Worm (Caenorhabditis elegans) whole organism, L4 larva: Measurements from ENCODE around the gene ZK813.4.

Experiments used
- D1046.2 ChIP-seq: fragments of 200-800 bp; sonication (Bioruptor generic); IDR thresholded peaks from 2 replicates; pipeline ENCODE4 v1.3.6; 2022; ENCODE audit warnings: missing genetic modification characterization, missing compliant biosample characterization
- F10B5.3 ChIP-seq: sonication (generic microtip); optimal IDR thresholded peaks from 2 replicates; lab custom pipeline; 2016; ENCODE audit warnings: mild to moderate bottlenecking, missing genetic modification characterization, missing compliant biosample characterization
- F26F4.8 ChIP-seq: fragments of 200-800 bp; sonication (Bioruptor generic); conservative IDR thresholded peaks from 2 replicates; pipeline ENCODE4 v1.3.6; 2022; ENCODE audit warnings: missing genetic modification characterization, missing compliant biosample characterization
- Y48G9A.11 ChIP-seq: fragments of 200-800 bp; sonication (Bioruptor generic); IDR thresholded peaks from 2 replicates; pipeline ENCODE4 v1.3.6; 2022; ENCODE audit warnings: missing genetic modification reagents, missing genetic modification characterization, missing compliant biosample characterization
- Y75B8A.6 ChIP-seq: fragments of 200-800 bp; sonication (Bioruptor generic); IDR thresholded peaks from 2 replicates; pipeline ENCODE4 v1.3.6; 2022; ENCODE audit warnings: missing genetic modification reagents, missing genetic modification characterization, missing compliant biosample characterization
- ZK337.2 ChIP-seq: fragments of 200-800 bp; sonication (Bioruptor generic); IDR thresholded peaks from 2 replicates; pipeline ENCODE4 v1.3.6; 2022; ENCODE audit warnings: missing genetic modification reagents, missing genetic modification characterization, missing compliant biosample characterization
- aha-1 ChIP-seq: fragments of 150-350 bp; peaks from one replicate; lab custom pipeline; 2014; ENCODE audit warnings: missing biosample characterization, missing genetic modification characterization
- ama-1 ChIP-seq: fragments of 150-350 bp; optimal IDR thresholded peaks from 2 replicates; lab custom pipeline; 2014; ENCODE audit warnings: inconsistent platforms, mixed read lengths
- arid-1 ChIP-seq: fragments of 200-800 bp; sonication (Bioruptor generic); conservative IDR thresholded peaks from 2 replicates; pipeline ENCODE4 v1.3.6; 2022; ENCODE audit warnings: missing genetic modification reagents, missing genetic modification characterization, missing compliant biosample characterization
- ceh-20 ChIP-seq: fragments of 200-800 bp; sonication (Bioruptor generic); IDR thresholded peaks from 2 replicates; pipeline ENCODE4 v1.3.6; 2022; ENCODE audit warnings: missing genetic modification reagents, missing genetic modification characterization, missing compliant biosample characterization
- ceh-32 ChIP-seq: sonication (generic microtip); optimal IDR thresholded peaks from 2 replicates; lab custom pipeline; 2016; ENCODE audit warnings: mild to moderate bottlenecking, missing genetic modification characterization, missing compliant biosample characterization; ENCODE audit not compliant: poor library complexity
- daf-12 ChIP-seq: fragments of 150-350 bp; optimal IDR thresholded peaks from 2 replicates; lab custom pipeline; 2014; ENCODE audit warnings: missing biosample characterization, missing genetic modification reagents, missing genetic modification characterization
- daf-16 ChIP-seq, 3 experiments: sonication (generic microtip); optimal IDR thresholded peaks; 2 replicates each; lab custom pipeline; 2016 to 2017; ENCODE audit warnings: missing genetic modification characterization in 3 of 3, missing genetic modification reagents in 3 of 3, mild to moderate bottlenecking in 2 of 3, missing compliant biosample characterization in 2 of 3, missing biosample characterization in 1 of 3, moderate library complexity in 1 of 3
- fkh-10 ChIP-seq: fragments of 150-350 bp; optimal IDR thresholded peaks from 2 replicates; lab custom pipeline; 2014; ENCODE audit warnings: missing biosample characterization, missing genetic modification reagents, missing genetic modification characterization
- hlh-11 ChIP-seq: fragments of 200-800 bp; sonication (Bioruptor generic); optimal IDR thresholded peaks from 2 replicates; lab custom pipeline; 2018; ENCODE audit warnings: mild to moderate bottlenecking, missing genetic modification characterization, missing compliant biosample characterization
- lin-1 ChIP-seq: fragments of 200-800 bp; sonication (Bioruptor generic); IDR thresholded peaks from 2 replicates; pipeline ENCODE4 v1.3.6; 2022; ENCODE audit warnings: missing genetic modification reagents, missing genetic modification characterization, missing compliant biosample characterization
- lin-15B ChIP-seq: fragments of 150-350 bp; sonication (generic microtip); optimal IDR thresholded peaks from 3 replicates; lab custom pipeline; 2014; ENCODE audit warnings: missing biosample characterization, missing genetic modification characterization
- lin-39 ChIP-seq: fragments of 150-350 bp; optimal IDR thresholded peaks from 2 replicates; lab custom pipeline; 2014; ENCODE audit warnings: missing biosample characterization, missing genetic modification reagents, missing genetic modification characterization
- lir-3 ChIP-seq: sonication (generic microtip); optimal IDR thresholded peaks from 2 replicates; lab custom pipeline; 2016; ENCODE audit warnings: mild to moderate bottlenecking, missing genetic modification characterization, missing compliant biosample characterization
- lsy-2 ChIP-seq, 2 experiments: fragments of 150-350 bp in 1 of 2; sonication (generic microtip) in 1 of 2; optimal IDR thresholded peaks; 2 replicates each; lab custom pipeline; 2014 to 2017; ENCODE audit warnings: missing biosample characterization in 2 of 2, missing genetic modification characterization in 2 of 2
- mep-1 ChIP-seq: fragments of 150-350 bp; sonication (generic microtip); optimal IDR thresholded peaks from 3 replicates; lab custom pipeline; 2014; ENCODE audit warnings: missing biosample characterization, missing genetic modification characterization
- nhr-11 ChIP-seq: fragments of 150-350 bp; optimal IDR thresholded peaks from 2 replicates; lab custom pipeline; 2014; ENCODE audit warnings: missing biosample characterization, missing genetic modification characterization
- nhr-237 ChIP-seq: sonication (generic microtip); optimal IDR thresholded peaks from 2 replicates; lab custom pipeline; 2017; ENCODE audit warnings: missing biosample characterization, missing genetic modification characterization
- nhr-28 ChIP-seq: fragments of 150-350 bp; optimal IDR thresholded peaks from 2 replicates; lab custom pipeline; 2014; ENCODE audit warnings: missing biosample characterization, missing genetic modification characterization
- nhr-41 ChIP-seq: fragments of 200-800 bp; sonication (Bioruptor generic); IDR thresholded peaks from 2 replicates; pipeline ENCODE4 v1.3.6; 2022; ENCODE audit warnings: missing genetic modification reagents, missing genetic modification characterization, missing compliant biosample characterization
- nhr-6 ChIP-seq: fragments of 150-350 bp; optimal IDR thresholded peaks from 2 replicates; lab custom pipeline; 2014; ENCODE audit warnings: missing biosample characterization, missing genetic modification characterization
- nhr-76 ChIP-seq: fragments of 150-350 bp; optimal IDR thresholded peaks from 2 replicates; lab custom pipeline; 2014; ENCODE audit warnings: missing biosample characterization, missing genetic modification characterization
- pha-4 ChIP-seq, 2 experiments: fragments of 150-350 bp in 1 of 2; fragments of 200-800 bp in 1 of 2; sonication (Bioruptor generic) in 1 of 2; IDR thresholded peaks in 1 of 2; optimal IDR thresholded peaks in 1 of 2; 2 replicates each; pipeline versions ENCODE4 v1.3.6 to Lab custom; 2014 to 2022; ENCODE audit warnings: missing genetic modification characterization in 2 of 2, missing genetic modification reagents in 2 of 2, missing biosample characterization in 1 of 2, missing compliant biosample characterization in 1 of 2
- php-3 ChIP-seq: fragments of 200-800 bp; sonication (Bioruptor generic); IDR thresholded peaks from 2 replicates; pipeline ENCODE4 v1.3.6; 2022; ENCODE audit warnings: missing genetic modification reagents, missing genetic modification characterization, missing compliant biosample characterization
- pqm-1 ChIP-seq: sonication (generic microtip); optimal IDR thresholded peaks from 2 replicates; lab custom pipeline; 2017; ENCODE audit warnings: missing biosample characterization, missing genetic modification characterization
- rbr-2 ChIP-seq: sonication (generic microtip); optimal IDR thresholded peaks from 2 replicates; lab custom pipeline; 2016; ENCODE audit warnings: missing genotype, missing genetic modification characterization, missing compliant biosample characterization
- saeg-2 ChIP-seq: fragments of 200-800 bp; sonication (Bioruptor generic); IDR thresholded peaks from 2 replicates; pipeline ENCODE4 v1.3.6; 2022; ENCODE audit warnings: missing genetic modification reagents, missing genetic modification characterization, missing compliant biosample characterization
- sdz-12 ChIP-seq: fragments of 200-800 bp; sonication (Bioruptor generic); optimal IDR thresholded peaks from 2 replicates; lab custom pipeline; 2018; ENCODE audit warnings: mild to moderate bottlenecking, missing genetic modification characterization, missing compliant biosample characterization
- skn-1 ChIP-seq: fragments of 150-350 bp; optimal IDR thresholded peaks from 2 replicates; lab custom pipeline; 2014; ENCODE audit warnings: missing biosample characterization, missing genetic modification characterization
- spr-3 ChIP-seq: fragments of 200-800 bp; sonication (Bioruptor generic); optimal IDR thresholded peaks from 2 replicates; lab custom pipeline; 2018; ENCODE audit warnings: mild to moderate bottlenecking, missing genetic modification characterization, missing compliant biosample characterization
- tra-1 ChIP-seq: fragments of 200-800 bp; sonication (Bioruptor generic); IDR thresholded peaks from 2 replicates; pipeline ENCODE4 v1.3.6; 2022; ENCODE audit warnings: missing genetic modification reagents, missing genetic modification characterization, missing compliant biosample characterization
- unc-62 ChIP-seq, 3 experiments: fragments of 150-350 bp in 1 of 3; sonication (generic microtip); optimal IDR thresholded peaks in 2 of 3; peaks in 1 of 3; 1 replicate in 1 of 3; 2 replicates in 2 of 3; lab custom pipeline; 2014 to 2017; ENCODE audit warnings: missing biosample characterization in 3 of 3, missing genetic modification characterization in 3 of 3, missing genetic modification reagents in 3 of 3, missing genotype in 1 of 3
- zfp-3 ChIP-seq: fragments of 200-800 bp; sonication (Bioruptor generic); conservative IDR thresholded peaks from 2 replicates; pipeline ENCODE4 v1.3.6; 2022; ENCODE audit warnings: missing genetic modification reagents, missing genetic modification characterization, missing compliant biosample characterization
- zip-11 ChIP-seq: fragments of 200-800 bp; sonication (Bioruptor generic); IDR thresholded peaks from 2 replicates; pipeline ENCODE4 v1.3.6; 2022; ENCODE audit warnings: missing genetic modification characterization, missing compliant biosample characterization

Gene ZK813.4

DNA sequence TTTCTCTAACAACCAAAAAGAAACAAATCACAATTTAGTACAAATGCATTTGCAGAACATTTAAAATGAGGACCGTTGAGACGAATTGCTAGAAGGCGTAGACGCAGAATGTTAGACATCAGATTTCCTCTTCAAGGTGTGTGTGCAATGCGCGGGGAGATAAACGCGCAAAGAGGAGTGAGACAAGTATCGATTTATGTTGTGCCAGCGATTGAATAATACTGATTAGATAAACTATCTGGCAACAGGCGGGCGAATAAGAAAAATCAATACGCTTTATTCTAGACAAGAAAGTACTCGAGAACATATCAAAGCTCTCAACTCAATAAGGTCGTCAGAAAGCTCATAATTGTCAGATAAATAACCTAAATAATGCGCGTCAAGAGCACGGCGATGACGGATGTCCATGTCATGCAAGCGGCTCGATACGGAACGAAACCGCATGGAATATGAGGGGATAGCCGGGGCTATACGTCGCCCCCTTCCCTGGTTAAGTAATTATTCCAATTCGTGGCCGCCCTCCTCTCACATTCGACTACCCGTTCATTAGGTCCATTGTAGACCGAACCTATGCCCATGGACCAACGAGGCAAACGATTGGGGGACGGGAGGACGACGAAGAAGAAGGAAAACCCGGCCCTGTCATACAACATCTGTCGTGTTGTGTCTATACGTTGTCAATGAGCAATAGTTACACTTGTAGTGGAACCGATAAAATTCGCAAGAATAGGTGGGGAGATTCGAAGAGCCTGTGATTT is 37.3 kb upstream of the ZK813.4 start:
- TF ChIP-seq arid-1 (GFP tag; lab: Robert Waterston, UW) (no peak), Y48G9A.11 (GFP tag; lab: Robert Waterston, UW) (no peak), lin-39 (tag; lab: Kevin White, UChicago) (no peak), tra-1 (GFP tag; lab: Robert Waterston, UW) (no peak), F10B5.3 (tag; lab: Kevin White, UChicago) (no peak), F26F4.8 (GFP tag; lab: Robert Waterston, UW) (no peak), lir-3 (tag; lab: Kevin White, UChicago) (no peak), nhr-237 (tag; lab: Kevin White, UChicago) (no peak), pha-4 (GFP tag; IDR thresholded peaks at IDR 0.05; lab: Robert Waterston, UW) (no peak), pha-4 (tag; optimal IDR thresholded peaks at IDR 0.05; lab: Kevin White, UChicago) (no peak), daf-16 (GFP tag; optimal IDR thresholded peaks at IDR 0.05; lab: Kevin White, UChicago) (no peak), daf-16 (tag; optimal IDR thresholded peaks at IDR 0.05; lab: Kevin White, UChicago) (no peak), nhr-76 (tag; lab: Kevin White, UChicago) (no peak)

DNA sequence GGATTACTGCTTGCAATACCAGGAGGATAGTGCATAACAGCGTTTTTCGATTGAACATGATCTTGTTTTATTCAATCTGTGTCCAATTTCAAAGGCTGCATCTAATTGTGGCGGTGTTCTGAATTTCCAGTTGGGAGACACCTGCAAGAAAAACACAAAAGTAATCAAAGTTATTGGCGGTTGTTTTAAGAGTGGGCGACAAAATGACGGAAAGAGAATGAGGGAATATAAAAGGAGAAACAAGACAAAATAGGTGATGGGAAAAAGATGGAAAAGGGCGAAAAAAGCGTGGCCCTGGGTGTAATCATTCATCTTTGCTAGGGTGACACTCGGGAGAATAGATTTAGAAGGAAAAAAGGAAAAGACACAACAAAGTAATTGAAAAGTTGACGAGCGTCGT is 35.9 kb upstream of the ZK813.4 start, which contains the start of the genes ZK377.15 and sax-3:
TSS of gene ZK377.15 (minus strand) at position 101 of the 400 bp plus-strand sequence.
TSS of gene sax-3 (minus strand) at position 143 of the 400 bp plus-strand sequence.
- TF ChIP-seq aha-1 (tag; lab: Kevin White, UChicago) (no peak), zfp-3 (GFP tag; lab: Robert Waterston, UW) (no peak), skn-1 (tag; lab: Kevin White, UChicago) (no peak), mep-1 (no peak), sdz-12 (GFP tag; lab: Kevin White, UChicago) (no peak), pqm-1 (tag; lab: Kevin White, UChicago) (no peak), fkh-10 (GFP tag; lab: Kevin White, UChicago) (no peak), nhr-41 (GFP tag; lab: Robert Waterston, UW) (no peak)

DNA sequence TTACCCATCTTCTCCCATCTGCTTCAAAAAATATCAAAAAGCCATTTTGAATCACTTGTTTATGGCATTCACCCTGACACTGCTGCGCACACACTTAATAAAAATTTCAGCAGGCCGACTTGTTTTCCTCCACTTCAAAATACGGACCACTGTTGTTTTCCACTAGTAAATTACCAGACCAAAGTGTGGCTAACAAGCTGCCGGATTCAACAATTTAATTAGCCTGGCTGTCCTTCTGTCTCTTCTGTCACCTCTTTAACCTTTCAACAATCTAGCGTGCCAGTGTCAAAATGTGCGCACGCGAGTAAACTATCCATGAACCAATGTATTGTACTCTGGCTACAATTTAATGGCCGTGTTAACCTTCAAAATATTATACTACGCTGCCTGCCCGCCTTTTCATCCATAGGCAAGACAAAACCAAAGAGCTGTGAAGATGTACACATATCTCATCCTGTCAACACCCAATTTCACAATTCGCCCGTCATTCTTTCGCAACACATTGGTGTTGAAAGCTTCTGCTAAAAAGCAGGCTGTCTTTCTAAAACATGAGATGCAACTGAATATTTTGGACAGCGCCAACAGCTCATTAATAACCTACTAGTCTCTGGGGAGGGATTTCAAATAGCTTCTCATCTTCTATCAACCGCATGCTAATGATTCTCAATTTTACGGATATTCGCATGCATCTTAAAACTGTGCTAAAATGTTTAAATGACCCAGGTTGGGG is 34.6 kb upstream of the ZK813.4 start:
- TF ChIP-seq saeg-2 (0 out of 2 replicates have a peak, but pooled peaks have one; percentile 21), nhr-237 (tag; lab: Kevin White, UChicago) (no peak)

DNA sequence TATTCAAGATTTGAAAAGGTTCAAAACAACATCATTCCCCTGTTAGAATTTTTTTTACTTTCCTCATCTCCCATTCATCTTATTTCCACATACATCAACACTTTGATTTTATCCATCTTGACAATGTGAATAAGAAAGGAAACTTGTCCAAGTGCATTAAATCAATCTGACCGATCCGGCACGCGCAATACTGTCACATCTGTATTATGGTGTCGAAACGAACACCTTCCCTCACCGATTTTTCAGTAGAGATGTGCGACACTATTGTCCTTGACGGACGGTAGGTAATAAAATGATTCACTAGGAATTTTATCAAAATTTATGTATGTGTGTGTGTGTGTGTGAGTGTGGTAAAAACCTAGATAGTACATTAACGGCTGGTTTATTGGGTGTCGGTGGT is 34.0 kb upstream of the ZK813.4 start:
- TF ChIP-seq nhr-6 (tag; lab: Kevin White, UChicago), result no peak
- TF ChIP-seq unc-62 (GFP tag; optimal IDR thresholded peaks at IDR 0.05 in 1 of 2; lab: Kevin White, UChicago), result peak in 1 of 2 experiments; percentile 42
- TF ChIP-seq unc-62 (tag; optimal IDR thresholded peaks at IDR 0.05; lab: Kevin White, UChicago), result no peak

DNA sequence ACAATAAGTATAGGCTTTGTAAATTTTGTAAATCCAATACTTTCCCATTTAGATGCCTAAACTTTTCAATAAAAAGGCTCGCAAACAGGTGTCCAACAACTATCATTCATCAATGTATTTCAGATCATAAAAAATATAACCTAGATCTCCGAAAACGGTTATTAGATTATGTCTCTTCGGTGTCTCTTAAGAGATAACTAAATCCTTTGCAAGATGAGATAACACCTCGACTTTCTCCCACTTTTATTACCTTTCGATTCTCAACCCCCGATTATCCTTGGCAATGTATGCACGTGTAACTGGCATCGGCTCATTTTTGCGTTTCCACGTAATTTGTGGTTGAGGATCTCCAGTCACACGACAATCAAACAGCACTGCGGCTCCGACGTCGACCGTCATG is 32.2 kb upstream of the ZK813.4 start:
- TF ChIP-seq daf-12 (no peak), hlh-11 (tag; lab: Kevin White, UChicago) (no peak), Y75B8A.6 (GFP tag; lab: Robert Waterston, UW) (no peak), lin-15B (tag; lab: Kevin White, UChicago) (no peak)
- TF ChIP-seq, all 104 proteins: peak for 0

DNA sequence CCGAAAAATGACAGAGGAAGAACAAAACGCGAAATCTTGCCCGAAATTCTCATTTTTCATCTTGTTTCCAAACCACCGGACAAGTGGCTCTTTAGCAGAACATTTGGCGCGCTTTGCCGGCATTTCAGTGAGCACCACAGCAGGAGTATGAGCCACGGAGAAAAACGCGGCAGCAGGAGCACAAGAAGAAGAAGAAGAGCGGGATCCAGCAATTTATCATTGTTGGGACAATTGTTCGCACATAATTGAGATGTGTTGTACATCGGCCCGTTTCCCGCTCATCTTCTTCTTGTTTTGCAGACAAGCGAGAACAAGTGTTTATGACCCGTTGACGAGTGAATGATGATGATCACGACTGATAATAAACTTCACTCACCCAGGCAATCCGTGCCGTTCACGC is 25.6 kb upstream of the ZK813.4 start:
- TF ChIP-seq ama-1 (no peak), zip-11 (GFP tag; lab: Robert Waterston, UW) (no peak), spr-3 (no peak), nhr-237 (tag; lab: Kevin White, UChicago) (no peak), lsy-2 (tag; optimal IDR thresholded peaks at IDR 0.05; lab: Kevin White, UChicago) (no peak), lir-3 (tag; lab: Kevin White, UChicago) (no peak), nhr-28 (no peak), nhr-11 (tag; lab: Kevin White, UChicago) (peak; percentile 61), D1046.2 (GFP tag; lab: Robert Waterston, UW) (no peak), rbr-2 (tag; lab: Kevin White, UChicago) (no peak), ceh-20 (GFP tag; lab: Robert Waterston, UW) (peak; percentile 83; the same call in 1 of the 2 replicates), lin-1 (GFP tag; lab: Robert Waterston, UW) (no peak), ZK337.2 (GFP tag; lab: Robert Waterston, UW) (no peak), ceh-32 (tag; lab: Kevin White, UChicago) (no peak), php-3 (GFP tag; lab: Robert Waterston, UW) (no peak)
